Fruit fly (Drosophila melanogaster) whole organism, wandering third instar larva: ENCODE results near the gene CG46427.

Experiments
- Hr78 ChIP-seq: fragments of >200 bp; optimal IDR thresholded peaks from 2 replicates; lab custom pipeline; 2017; ENCODE audit warnings: missing biosample characterization, missing genetic modification characterization
- N ChIP-seq: fragments of >200 bp; optimal IDR thresholded peaks from 2 replicates; lab custom pipeline; 2018; ENCODE audit warnings: missing biosample characterization, missing external identifiers, missing genetic modification characterization
- dl ChIP-seq, 2 experiments: fragments of 175-275, 200-275 bp in 1 of 2; fragments of 200-275 bp in 1 of 2; sonication (Bioruptor generic); optimal IDR thresholded peaks; lab custom pipeline; 2018; ENCODE audit warnings: mild to moderate bottlenecking in 2 of 2, missing biosample characterization in 2 of 2, missing genetic modification characterization in 2 of 2, moderate library complexity in 2 of 2; ENCODE audit not compliant: partially characterized antibody in 2 of 2, insufficient read depth in 1 of 2
- jim ChIP-seq: fragments of 175-275, 200-325 bp; sonication (Bioruptor generic); optimal IDR thresholded peaks from 2 replicates; lab custom pipeline; 2016; ENCODE audit warnings: missing biosample characterization, mild to moderate bottlenecking, missing genetic modification characterization
- pan ChIP-seq: fragments of >200 bp; optimal IDR thresholded peaks from 2 replicates; lab custom pipeline; 2017

- no peak for TF ChIP-seq Hr78 (GFP tag; lab: Kevin White, UChicago)
- no peak for TF ChIP-seq pan (lab: Kevin White, UChicago)
- TF ChIP-seq dl (GFP tag; optimal IDR thresholded peaks at IDR 0.05; lab: Kevin White, UChicago; ENCODE audit: insufficient read depth in 1 of 2, partially characterized antibody in 2 of 2): no peak
- no peak for TF ChIP-seq N (GFP tag; lab: Kevin White, UChicago)
- no peak for TF ChIP-seq jim (GFP tag; lab: Kevin White, UChicago)
Measured at dm6 chr3R:12413274-12413958, 25.5 kb downstream of the CG46427 start, which contains the start of the genes Dip-C and pps.
